Worm (Caenorhabditis elegans) whole organism, L4 larva: ENCODE results near the gene sri-37.
"Not testable (repeated sequence)": the region's sequence is repeated elsewhere in the genome, so short reads cannot be mapped to it uniquely, and the experiment has no call there.

Experiments
- F10B5.3 ChIP-seq: sonication (generic microtip); optimal IDR thresholded peaks from 2 replicates; lab custom pipeline; 2016; ENCODE audit warnings: mild to moderate bottlenecking, missing genetic modification characterization, missing compliant biosample characterization
- R02D3.7 ChIP-seq: fragments of 150-350 bp; sonication (generic microtip); optimal IDR thresholded peaks from 3 replicates; lab custom pipeline; 2014; ENCODE audit warnings: missing biosample characterization, missing genetic modification characterization
- Y105C5A.15 ChIP-seq: fragments of 200-800 bp; sonication (Bioruptor generic); IDR thresholded peaks from 2 replicates; pipeline ENCODE4 v1.3.6; 2022; ENCODE audit warnings: missing genetic modification characterization, missing compliant biosample characterization
- Y48G9A.11 ChIP-seq: fragments of 200-800 bp; sonication (Bioruptor generic); IDR thresholded peaks from 2 replicates; pipeline ENCODE4 v1.3.6; 2022; ENCODE audit warnings: missing genetic modification reagents, missing genetic modification characterization, missing compliant biosample characterization
- Y5F2A.4 ChIP-seq: fragments of 200-800 bp; sonication (Bioruptor generic); optimal IDR thresholded peaks from 2 replicates; lab custom pipeline; 2018; ENCODE audit warnings: mild to moderate bottlenecking, missing genetic modification characterization, missing compliant biosample characterization
- Y75B8A.6 ChIP-seq: fragments of 200-800 bp; sonication (Bioruptor generic); IDR thresholded peaks from 2 replicates; pipeline ENCODE4 v1.3.6; 2022; ENCODE audit warnings: missing genetic modification reagents, missing genetic modification characterization, missing compliant biosample characterization
- aha-1 ChIP-seq: fragments of 150-350 bp; peaks from one replicate; lab custom pipeline; 2014; ENCODE audit warnings: missing biosample characterization, missing genetic modification characterization
- ama-1 ChIP-seq: fragments of 150-350 bp; optimal IDR thresholded peaks from 2 replicates; lab custom pipeline; 2014; ENCODE audit warnings: inconsistent platforms, mixed read lengths
- ceh-28 ChIP-seq: fragments of 150-350 bp; optimal IDR thresholded peaks from 2 replicates; lab custom pipeline; 2014; ENCODE audit warnings: missing biosample characterization, missing genetic modification reagents, missing genetic modification characterization
- daf-8 ChIP-seq: fragments of 200-800 bp; sonication (Bioruptor generic); IDR thresholded peaks from 2 replicates; pipeline ENCODE4 v1.3.6; 2022; ENCODE audit warnings: missing genetic modification characterization, missing compliant biosample characterization
- dmd-6 ChIP-seq: fragments of 200-800 bp; sonication (Bioruptor generic); IDR thresholded peaks from 2 replicates; pipeline ENCODE4 v1.3.6; 2022; ENCODE audit warnings: missing genetic modification reagents, missing genetic modification characterization, missing compliant biosample characterization
- egl-27 ChIP-seq: sonication (generic microtip); optimal IDR thresholded peaks from 3 replicates; lab custom pipeline; 2017; ENCODE audit warnings: missing biosample characterization, missing genetic modification reagents, missing genetic modification characterization
- egl-43 ChIP-seq: fragments of 200-800 bp; sonication (Bioruptor generic); IDR thresholded peaks from 2 replicates; pipeline ENCODE4 v1.3.6; 2022; ENCODE audit warnings: missing genetic modification reagents, missing genetic modification characterization, missing compliant biosample characterization
- hlh-11 ChIP-seq: fragments of 200-800 bp; sonication (Bioruptor generic); optimal IDR thresholded peaks from 2 replicates; lab custom pipeline; 2018; ENCODE audit warnings: mild to moderate bottlenecking, missing genetic modification characterization, missing compliant biosample characterization
- lim-7 ChIP-seq: fragments of 200-800 bp; sonication (Bioruptor generic); IDR thresholded peaks from 2 replicates; pipeline ENCODE4 v1.3.6; 2022; ENCODE audit warnings: missing genetic modification characterization, missing compliant biosample characterization
- lin-1 ChIP-seq: fragments of 200-800 bp; sonication (Bioruptor generic); IDR thresholded peaks from 2 replicates; pipeline ENCODE4 v1.3.6; 2022; ENCODE audit warnings: missing genetic modification reagents, missing genetic modification characterization, missing compliant biosample characterization
- lin-15B ChIP-seq: fragments of 150-350 bp; sonication (generic microtip); optimal IDR thresholded peaks from 3 replicates; lab custom pipeline; 2014; ENCODE audit warnings: missing biosample characterization, missing genetic modification characterization
- lin-38 ChIP-seq: fragments of 200-800 bp; sonication (Bioruptor generic); IDR thresholded peaks from 2 replicates; pipeline ENCODE4 v1.3.6; 2022; ENCODE audit warnings: missing genetic modification reagents, missing genetic modification characterization, missing compliant biosample characterization
- mep-1 ChIP-seq: fragments of 150-350 bp; sonication (generic microtip); optimal IDR thresholded peaks from 3 replicates; lab custom pipeline; 2014; ENCODE audit warnings: missing biosample characterization, missing genetic modification characterization
- mes-2 ChIP-seq: sonication (generic microtip); optimal IDR thresholded peaks from 2 replicates; lab custom pipeline; 2016; ENCODE audit warnings: missing genotype, mild to moderate bottlenecking, missing genetic modification characterization, missing compliant biosample characterization; ENCODE audit not compliant: poor library complexity, severe bottlenecking
- mxl-3 ChIP-seq: fragments of 200-800 bp; sonication (Bioruptor generic); optimal IDR thresholded peaks from 2 replicates; lab custom pipeline; 2018; ENCODE audit warnings: mild to moderate bottlenecking, missing genetic modification characterization, missing compliant biosample characterization
- nhr-10 ChIP-seq: fragments of 150-350 bp; optimal IDR thresholded peaks from 2 replicates; lab custom pipeline; 2014; ENCODE audit warnings: missing biosample characterization, missing genetic modification characterization
- nhr-102 ChIP-seq: sonication (generic microtip); optimal IDR thresholded peaks from 2 replicates; lab custom pipeline; 2016; ENCODE audit warnings: mild to moderate bottlenecking, missing genetic modification characterization, moderate library complexity, missing compliant biosample characterization
- nhr-28 ChIP-seq: fragments of 150-350 bp; optimal IDR thresholded peaks from 2 replicates; lab custom pipeline; 2014; ENCODE audit warnings: missing biosample characterization, missing genetic modification characterization
- nhr-48 ChIP-seq: sonication (generic microtip); optimal IDR thresholded peaks from 2 replicates; lab custom pipeline; 2016; ENCODE audit warnings: mild to moderate bottlenecking, missing genetic modification characterization, missing compliant biosample characterization
- nhr-76 ChIP-seq: fragments of 150-350 bp; optimal IDR thresholded peaks from 2 replicates; lab custom pipeline; 2014; ENCODE audit warnings: missing biosample characterization, missing genetic modification characterization
- nhr-77 ChIP-seq: fragments of 150-350 bp; optimal IDR thresholded peaks from 2 replicates; lab custom pipeline; 2014; ENCODE audit warnings: missing biosample characterization, missing genetic modification characterization
- php-3 ChIP-seq: fragments of 200-800 bp; sonication (Bioruptor generic); IDR thresholded peaks from 2 replicates; pipeline ENCODE4 v1.3.6; 2022; ENCODE audit warnings: missing genetic modification reagents, missing genetic modification characterization, missing compliant biosample characterization
- pqm-1 ChIP-seq: sonication (generic microtip); optimal IDR thresholded peaks from 2 replicates; lab custom pipeline; 2017; ENCODE audit warnings: missing biosample characterization, missing genetic modification characterization
- rbr-2 ChIP-seq: sonication (generic microtip); optimal IDR thresholded peaks from 2 replicates; lab custom pipeline; 2016; ENCODE audit warnings: missing genotype, missing genetic modification characterization, missing compliant biosample characterization
- sdz-12 ChIP-seq: fragments of 200-800 bp; sonication (Bioruptor generic); optimal IDR thresholded peaks from 2 replicates; lab custom pipeline; 2018; ENCODE audit warnings: mild to moderate bottlenecking, missing genetic modification characterization, missing compliant biosample characterization
- skn-1 ChIP-seq: fragments of 150-350 bp; optimal IDR thresholded peaks from 2 replicates; lab custom pipeline; 2014; ENCODE audit warnings: missing biosample characterization, missing genetic modification characterization
- snpc-1.2 ChIP-seq: fragments of 200-800 bp; sonication (Bioruptor generic); IDR thresholded peaks from 2 replicates; pipeline ENCODE4 v1.3.6; 2022; ENCODE audit warnings: missing genetic modification reagents, missing genetic modification characterization, missing compliant biosample characterization
- unc-130 ChIP-seq: sonication (generic microtip); optimal IDR thresholded peaks from 2 replicates; lab custom pipeline; 2016; ENCODE audit warnings: missing genetic modification reagents, missing genetic modification characterization, missing compliant biosample characterization
- unc-62 ChIP-seq, 3 experiments: fragments of 150-350 bp in 1 of 3; sonication (generic microtip); optimal IDR thresholded peaks in 2 of 3; peaks in 1 of 3; 1 replicate in 1 of 3; 2 replicates in 2 of 3; lab custom pipeline; 2014 to 2017; ENCODE audit warnings: missing biosample characterization in 3 of 3, missing genetic modification characterization in 3 of 3, missing genetic modification reagents in 3 of 3, missing genotype in 1 of 3
- zag-1 ChIP-seq: fragments of 150-350 bp; optimal IDR thresholded peaks from 2 replicates; lab custom pipeline; 2014; ENCODE audit warnings: missing biosample characterization, missing genetic modification characterization
- zfp-2 ChIP-seq: sonication (generic microtip); optimal IDR thresholded peaks from 2 replicates; lab custom pipeline; 2016; ENCODE audit warnings: mild to moderate bottlenecking, missing genetic modification characterization, missing compliant biosample characterization
- zip-2 ChIP-seq: fragments of 150-350 bp; optimal IDR thresholded peaks from 2 replicates; lab custom pipeline; 2014; ENCODE audit warnings: missing biosample characterization, missing genetic modification characterization

Gene sri-37

DNA sequence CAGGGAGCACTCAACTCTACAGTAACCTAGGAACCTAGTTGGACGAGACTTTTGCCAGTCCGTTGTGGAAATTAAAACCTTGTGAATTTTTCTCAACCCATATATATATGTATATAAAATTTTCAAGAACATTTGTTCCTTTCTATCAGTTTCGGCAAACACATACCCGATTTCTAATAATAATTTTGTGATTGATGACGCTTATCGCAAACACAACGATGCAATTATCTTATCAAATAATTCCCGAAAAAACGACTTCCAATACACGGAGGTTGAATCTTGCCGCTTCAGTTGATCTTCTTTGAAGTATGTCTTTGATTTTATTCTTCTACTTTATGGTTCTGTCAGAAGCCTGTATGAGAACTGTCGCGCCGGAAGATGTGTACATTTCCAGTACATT is 35.7 kb downstream of the sri-37 start, which contains the start of gene F22E5.2:
Gene F22E5.2, plus strand, starts transcription at position 301 of the 400 bp plus-strand sequence.
- peak; percentile 26 for TF ChIP-seq aha-1 (tag; lab: Kevin White, UChicago)

DNA sequence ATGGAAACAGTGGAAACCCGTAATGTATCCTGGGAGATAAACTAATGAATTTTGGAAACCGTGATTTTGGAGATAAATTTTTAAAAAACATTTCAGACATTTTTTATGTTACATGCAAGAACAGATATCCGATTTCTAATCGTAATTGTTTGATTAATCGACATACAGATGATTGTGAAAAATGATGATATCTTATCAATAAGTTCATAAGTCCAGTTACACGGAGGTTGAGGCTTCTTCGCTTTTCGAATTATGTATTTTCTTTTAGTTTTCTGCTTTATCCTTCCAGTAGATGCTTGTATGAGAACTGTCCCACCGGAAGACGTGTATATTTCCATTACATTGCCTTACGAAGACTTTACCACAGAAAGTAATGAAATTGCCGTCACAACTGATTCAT is 36.2 kb downstream of the sri-37 start, which contains the start of gene F22E5.22:
Gene F22E5.22, plus strand, starts transcription at position 301 of the 400 bp plus-strand sequence.
- TF ChIP-seq rbr-2 (tag; lab: Kevin White, UChicago) (no peak), nhr-28 (tag; lab: Kevin White, UChicago) (no peak), mep-1 (tag; lab: Kevin White, UChicago) (no peak), php-3 (GFP tag; lab: Robert Waterston, UW) (no peak), lin-15B (tag; lab: Kevin White, UChicago) (no peak), mxl-3 (GFP tag; lab: Kevin White, UChicago) (no peak), unc-130 (no peak), pqm-1 (tag; lab: Kevin White, UChicago) (no peak), R02D3.7 (no peak), nhr-76 (tag; lab: Kevin White, UChicago) (no peak), lin-38 (no peak)

DNA sequence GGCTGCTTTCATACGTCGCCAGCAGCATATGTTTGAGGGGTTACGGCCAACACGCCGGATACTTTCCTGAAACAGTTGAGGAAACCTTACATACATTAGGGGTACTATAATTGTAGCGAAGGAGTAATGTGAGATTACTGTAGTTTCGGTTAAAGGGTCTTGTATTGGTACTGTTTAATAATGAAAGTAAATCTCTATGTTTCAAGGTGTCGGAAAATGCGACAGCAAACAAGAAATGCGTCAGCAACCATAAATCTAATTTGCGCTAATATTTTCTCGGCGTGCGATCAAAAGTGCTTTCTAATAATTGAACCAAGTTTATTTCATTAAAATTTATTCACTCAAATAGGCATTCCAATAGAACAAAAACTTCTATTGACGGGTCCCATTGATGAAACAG is 43.0 kb downstream of the sri-37 start, which contains the start of gene sri-57:
Gene sri-57, minus strand, starts transcription at position 101 of the 400 bp plus-strand sequence.
- TF ChIP-seq zag-1, zip-2, zfp-2 (tag; lab: Kevin White, UChicago): not testable (repeated sequence)

DNA sequence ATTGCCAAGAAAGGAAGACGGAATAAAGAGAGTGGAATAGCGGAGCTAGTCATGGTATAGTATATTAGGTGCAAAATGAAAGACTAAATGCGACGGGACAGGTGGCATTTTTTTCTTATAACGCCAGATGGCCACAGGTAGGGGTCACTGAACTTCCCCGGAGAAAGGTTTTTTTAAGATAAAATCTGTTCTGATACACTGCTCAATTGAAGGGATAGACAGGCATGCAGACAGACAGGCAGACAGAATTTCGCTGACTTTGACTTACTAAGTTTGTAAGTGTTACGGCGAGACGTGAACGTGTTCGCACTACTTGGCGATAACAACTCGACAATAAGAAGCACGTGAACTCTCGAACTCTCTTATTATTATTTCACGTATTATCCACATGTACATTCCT is 44.2 kb downstream of the sri-37 start, which contains the start of the genes F22E5.20 and F22E5.1:
Gene F22E5.20, minus strand, starts transcription at position 101 of the 400 bp plus-strand sequence.
Gene F22E5.1, plus strand, starts transcription at position 242 of the 400 bp plus-strand sequence.
- not testable (repeated sequence) for TF ChIP-seq Y75B8A.6; nhr-10 (tag; lab: Kevin White, UChicago); rbr-2 (tag; lab: Kevin White, UChicago)

DNA sequence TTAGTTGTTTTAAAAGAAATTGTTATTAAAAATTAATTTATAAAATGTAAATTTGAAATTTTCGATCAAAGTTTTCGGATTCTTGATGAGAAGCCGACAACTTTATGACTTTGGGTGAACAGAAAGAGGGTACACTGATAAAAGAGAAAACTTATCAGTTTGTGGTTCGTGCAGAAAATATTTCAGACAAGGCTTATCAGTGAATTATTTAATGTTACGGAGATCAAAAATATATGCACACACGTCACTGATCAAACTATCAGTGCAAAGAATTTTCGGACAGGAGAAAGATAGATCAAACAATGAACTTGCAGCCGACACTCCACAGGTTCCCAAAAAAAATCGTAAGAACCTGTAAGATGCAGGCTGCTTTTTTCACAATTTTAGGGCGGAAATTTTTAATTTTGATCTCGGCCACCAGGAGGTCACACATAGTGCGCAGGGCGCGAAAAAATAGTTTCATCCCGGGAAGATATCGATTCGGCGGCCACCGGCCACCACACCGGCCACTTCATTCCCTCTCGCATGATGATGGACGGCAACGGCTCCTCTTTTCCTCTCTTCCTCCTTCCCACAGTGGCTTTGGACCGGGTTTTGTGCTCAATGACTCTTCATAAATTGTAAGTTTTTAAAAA is 48.3 kb downstream of the sri-37 start, which contains the start of gene F22E5.17:
Gene F22E5.17, plus strand, starts transcription at position 508 of the 635 bp plus-strand sequence.
- TF ChIP-seq daf-8 (GFP tag; lab: Robert Waterston, UW) (no peak), nhr-28 (tag; lab: Kevin White, UChicago) (peak; percentile 88), mes-2 (tag; lab: Kevin White, UChicago) (no peak), ama-1 (lab: Kevin White, UChicago) (no peak), php-3 (GFP tag; lab: Robert Waterston, UW) (peak; percentile 48; the same call in 1 of the 2 replicates), unc-62 (GFP tag; optimal IDR thresholded peaks at IDR 0.05 in 1 of 2; lab: Kevin White, UChicago) (no peak), unc-62 (tag; optimal IDR thresholded peaks at IDR 0.05; lab: Kevin White, UChicago) (no peak), Y5F2A.4 (GFP tag; lab: Kevin White, UChicago) (no peak), egl-43 (GFP tag; lab: Robert Waterston, UW) (0 out of 2 replicates have a peak, but pooled peaks have one; percentile 41), Y105C5A.15 (no peak), snpc-1.2 (GFP tag; lab: Robert Waterston, UW) (no peak), sdz-12 (GFP tag; lab: Kevin White, UChicago) (no peak), F10B5.3 (tag; lab: Kevin White, UChicago) (no peak), ceh-28 (no peak), Y48G9A.11 (GFP tag; lab: Robert Waterston, UW) (no peak), nhr-77 (tag; lab: Kevin White, UChicago) (peak; percentile 7), hlh-11 (tag; lab: Kevin White, UChicago) (peak; percentile 63), skn-1 (no peak), nhr-48 (tag; lab: Kevin White, UChicago) (peak; percentile 33), zfp-2 (tag; lab: Kevin White, UChicago) (no peak), nhr-102 (tag; lab: Kevin White, UChicago) (peak; percentile 22), lin-1 (GFP tag; lab: Robert Waterston, UW) (0 out of 2 replicates have a peak, but pooled peaks have one; percentile 12), mep-1 (tag; lab: Kevin White, UChicago) (no peak), pqm-1 (tag; lab: Kevin White, UChicago) (peak; percentile 94), dmd-6 (GFP tag; lab: Robert Waterston, UW) (peak; percentile 92), lim-7 (no peak), egl-27 (no peak)
- TF ChIP-seq, all 104 proteins: peak for 10
